Worm (Caenorhabditis elegans) whole organism, L4 larva: ENCODE measurements around the gene F52C6.2.

ENCODE experiments used
- F49E8.2 ChIP-seq: sonication (generic microtip); optimal IDR thresholded peaks from 2 replicates; lab custom pipeline; 2016; ENCODE audit warnings: missing compliant biosample characterization, mild to moderate bottlenecking, missing genetic modification characterization, borderline replicate concordance
- Y5F2A.4 ChIP-seq: fragments of 200-800 bp; sonication (Bioruptor generic); optimal IDR thresholded peaks from 2 replicates; lab custom pipeline; 2018; ENCODE audit warnings: mild to moderate bottlenecking, missing genetic modification characterization, missing compliant biosample characterization
- ceh-20 ChIP-seq: fragments of 200-800 bp; sonication (Bioruptor generic); IDR thresholded peaks from 2 replicates; pipeline ENCODE4 v1.3.6; 2022; ENCODE audit warnings: missing genetic modification reagents, missing genetic modification characterization, missing compliant biosample characterization
- ceh-44 ChIP-seq: fragments of 200-800 bp; sonication (Bioruptor generic); IDR thresholded peaks from 2 replicates; pipeline ENCODE4 v1.3.6; 2022; ENCODE audit warnings: missing genetic modification reagents, missing genetic modification characterization, missing compliant biosample characterization
- ceh-62 ChIP-seq: sonication (generic microtip); optimal IDR thresholded peaks from 2 replicates; lab custom pipeline; 2017; ENCODE audit warnings: missing biosample characterization, missing genetic modification characterization
- ces-1 ChIP-seq: fragments of 150-350 bp; sonication (generic microtip); optimal IDR thresholded peaks from 4 replicates; lab custom pipeline; 2014; ENCODE audit warnings: missing biosample characterization, missing genetic modification reagents, missing genetic modification characterization
- daf-12 ChIP-seq: fragments of 150-350 bp; optimal IDR thresholded peaks from 2 replicates; lab custom pipeline; 2014; ENCODE audit warnings: missing biosample characterization, missing genetic modification reagents, missing genetic modification characterization
- daf-16 ChIP-seq, 3 experiments: sonication (generic microtip); optimal IDR thresholded peaks; 2 replicates each; lab custom pipeline; 2016 to 2017; ENCODE audit warnings: missing genetic modification characterization in 3 of 3, missing genetic modification reagents in 3 of 3, mild to moderate bottlenecking in 2 of 3, missing compliant biosample characterization in 2 of 3, missing biosample characterization in 1 of 3, moderate library complexity in 1 of 3
- daf-19 ChIP-seq: fragments of 200-800 bp; sonication (Bioruptor generic); conservative IDR thresholded peaks from 2 replicates; pipeline ENCODE4 v1.3.6; 2022; ENCODE audit warnings: missing genetic modification characterization, missing compliant biosample characterization
- dmd-8 ChIP-seq: fragments of 200-800 bp; sonication (Bioruptor generic); IDR thresholded peaks from 2 replicates; pipeline ENCODE4 v1.3.6; 2022; ENCODE audit warnings: missing genetic modification characterization, missing compliant biosample characterization
- duxl-1 ChIP-seq: sonication (generic microtip); optimal IDR thresholded peaks from 2 replicates; lab custom pipeline; 2016; ENCODE audit warnings: mild to moderate bottlenecking, missing genetic modification characterization, moderate library complexity, missing compliant biosample characterization; ENCODE audit not compliant: poor library complexity
- egl-27 ChIP-seq: sonication (generic microtip); optimal IDR thresholded peaks from 3 replicates; lab custom pipeline; 2017; ENCODE audit warnings: missing biosample characterization, missing genetic modification reagents, missing genetic modification characterization
- egl-43 ChIP-seq: fragments of 200-800 bp; sonication (Bioruptor generic); IDR thresholded peaks from 2 replicates; pipeline ENCODE4 v1.3.6; 2022; ENCODE audit warnings: missing genetic modification reagents, missing genetic modification characterization, missing compliant biosample characterization
- fos-1 ChIP-seq: fragments of 150-350 bp; optimal IDR thresholded peaks from 2 replicates; lab custom pipeline; 2014; ENCODE audit warnings: missing biosample characterization, missing genetic modification characterization
- gei-8 ChIP-seq: fragments of 200-800 bp; sonication (Bioruptor generic); optimal IDR thresholded peaks from 2 replicates; lab custom pipeline; 2018; ENCODE audit warnings: mild to moderate bottlenecking, missing genetic modification characterization, missing compliant biosample characterization
- lin-1 ChIP-seq: fragments of 200-800 bp; sonication (Bioruptor generic); IDR thresholded peaks from 2 replicates; pipeline ENCODE4 v1.3.6; 2022; ENCODE audit warnings: missing genetic modification reagents, missing genetic modification characterization, missing compliant biosample characterization
- lin-13 ChIP-seq: fragments of 150-350 bp; optimal IDR thresholded peaks from 2 replicates; lab custom pipeline; 2014; ENCODE audit warnings: missing biosample characterization, missing genetic modification reagents, missing genetic modification characterization
- lin-15B ChIP-seq: fragments of 150-350 bp; sonication (generic microtip); optimal IDR thresholded peaks from 3 replicates; lab custom pipeline; 2014; ENCODE audit warnings: missing biosample characterization, missing genetic modification characterization
- lin-29 ChIP-seq: fragments of 200-800 bp; sonication (Bioruptor generic); IDR thresholded peaks from 2 replicates; pipeline ENCODE4 v1.3.6; 2022; ENCODE audit warnings: missing genetic modification reagents, missing genetic modification characterization, missing compliant biosample characterization
- lin-38 ChIP-seq: fragments of 200-800 bp; sonication (Bioruptor generic); IDR thresholded peaks from 2 replicates; pipeline ENCODE4 v1.3.6; 2022; ENCODE audit warnings: missing genetic modification reagents, missing genetic modification characterization, missing compliant biosample characterization
- lir-3 ChIP-seq: sonication (generic microtip); optimal IDR thresholded peaks from 2 replicates; lab custom pipeline; 2016; ENCODE audit warnings: mild to moderate bottlenecking, missing genetic modification characterization, missing compliant biosample characterization
- madf-9 ChIP-seq: fragments of 200-800 bp; sonication (Bioruptor generic); conservative IDR thresholded peaks from 2 replicates; pipeline ENCODE4 v1.3.6; 2022; ENCODE audit warnings: missing genetic modification reagents, missing genetic modification characterization, missing compliant biosample characterization
- mdl-1 ChIP-seq, 2 experiments: fragments of 150-350 bp in 1 of 2; sonication (generic microtip) in 1 of 2; optimal IDR thresholded peaks; 2 replicates each; lab custom pipeline; 2014 to 2017; ENCODE audit warnings: missing biosample characterization in 2 of 2, missing genetic modification characterization in 2 of 2
- mep-1 ChIP-seq: fragments of 150-350 bp; sonication (generic microtip); optimal IDR thresholded peaks from 3 replicates; lab custom pipeline; 2014; ENCODE audit warnings: missing biosample characterization, missing genetic modification characterization
- mxl-2 ChIP-seq: fragments of 200-800 bp; sonication (Bioruptor generic); conservative IDR thresholded peaks from 2 replicates; pipeline ENCODE4 v1.3.6; 2022; ENCODE audit warnings: missing genetic modification reagents, missing genetic modification characterization, missing compliant biosample characterization
- nhr-102 ChIP-seq: sonication (generic microtip); optimal IDR thresholded peaks from 2 replicates; lab custom pipeline; 2016; ENCODE audit warnings: mild to moderate bottlenecking, missing genetic modification characterization, moderate library complexity, missing compliant biosample characterization
- nhr-11 ChIP-seq: fragments of 150-350 bp; optimal IDR thresholded peaks from 2 replicates; lab custom pipeline; 2014; ENCODE audit warnings: missing biosample characterization, missing genetic modification characterization
- nhr-28 ChIP-seq: fragments of 150-350 bp; optimal IDR thresholded peaks from 2 replicates; lab custom pipeline; 2014; ENCODE audit warnings: missing biosample characterization, missing genetic modification characterization
- nhr-41 ChIP-seq: fragments of 200-800 bp; sonication (Bioruptor generic); IDR thresholded peaks from 2 replicates; pipeline ENCODE4 v1.3.6; 2022; ENCODE audit warnings: missing genetic modification reagents, missing genetic modification characterization, missing compliant biosample characterization
- nhr-42 ChIP-seq: fragments of 200-800 bp; sonication (Bioruptor generic); IDR thresholded peaks from 2 replicates; pipeline ENCODE4 v1.3.6; 2022; ENCODE audit warnings: missing genetic modification characterization, missing compliant biosample characterization
- nhr-76 ChIP-seq: fragments of 150-350 bp; optimal IDR thresholded peaks from 2 replicates; lab custom pipeline; 2014; ENCODE audit warnings: missing biosample characterization, missing genetic modification characterization
- pqm-1 ChIP-seq: sonication (generic microtip); optimal IDR thresholded peaks from 2 replicates; lab custom pipeline; 2017; ENCODE audit warnings: missing biosample characterization, missing genetic modification characterization
- saeg-2 ChIP-seq: fragments of 200-800 bp; sonication (Bioruptor generic); IDR thresholded peaks from 2 replicates; pipeline ENCODE4 v1.3.6; 2022; ENCODE audit warnings: missing genetic modification reagents, missing genetic modification characterization, missing compliant biosample characterization
- set-16 ChIP-seq: fragments of 200-800 bp; sonication (Bioruptor generic); IDR thresholded peaks from 2 replicates; pipeline ENCODE4 v1.3.6; 2022; ENCODE audit warnings: missing genetic modification reagents, missing genetic modification characterization, missing compliant biosample characterization
- skn-1 ChIP-seq: fragments of 150-350 bp; optimal IDR thresholded peaks from 2 replicates; lab custom pipeline; 2014; ENCODE audit warnings: missing biosample characterization, missing genetic modification characterization
- snpc-4 ChIP-seq: fragments of 150-350 bp; optimal IDR thresholded peaks from 2 replicates; lab custom pipeline; 2014; ENCODE audit warnings: missing biosample characterization, missing genetic modification characterization
- tag-97 ChIP-seq: fragments of 200-800 bp; sonication (Bioruptor generic); IDR thresholded peaks from 2 replicates; pipeline ENCODE4 v1.3.6; 2022; ENCODE audit warnings: missing genetic modification characterization, missing compliant biosample characterization
- unc-39 ChIP-seq: sonication (generic microtip); optimal IDR thresholded peaks from 2 replicates; lab custom pipeline; 2017; ENCODE audit warnings: missing biosample characterization, missing genetic modification characterization
- unc-62 ChIP-seq, 3 experiments: fragments of 150-350 bp in 1 of 3; sonication (generic microtip); optimal IDR thresholded peaks in 2 of 3; peaks in 1 of 3; 1 replicate in 1 of 3; 2 replicates in 2 of 3; lab custom pipeline; 2014 to 2017; ENCODE audit warnings: missing biosample characterization in 3 of 3, missing genetic modification characterization in 3 of 3, missing genetic modification reagents in 3 of 3, missing genotype in 1 of 3
- zag-1 ChIP-seq: fragments of 150-350 bp; optimal IDR thresholded peaks from 2 replicates; lab custom pipeline; 2014; ENCODE audit warnings: missing biosample characterization, missing genetic modification characterization
- zfp-2 ChIP-seq: sonication (generic microtip); optimal IDR thresholded peaks from 2 replicates; lab custom pipeline; 2016; ENCODE audit warnings: mild to moderate bottlenecking, missing genetic modification characterization, missing compliant biosample characterization
- zip-11 ChIP-seq: fragments of 200-800 bp; sonication (Bioruptor generic); IDR thresholded peaks from 2 replicates; pipeline ENCODE4 v1.3.6; 2022; ENCODE audit warnings: missing genetic modification characterization, missing compliant biosample characterization

The F52C6.2 gene

DNA sequence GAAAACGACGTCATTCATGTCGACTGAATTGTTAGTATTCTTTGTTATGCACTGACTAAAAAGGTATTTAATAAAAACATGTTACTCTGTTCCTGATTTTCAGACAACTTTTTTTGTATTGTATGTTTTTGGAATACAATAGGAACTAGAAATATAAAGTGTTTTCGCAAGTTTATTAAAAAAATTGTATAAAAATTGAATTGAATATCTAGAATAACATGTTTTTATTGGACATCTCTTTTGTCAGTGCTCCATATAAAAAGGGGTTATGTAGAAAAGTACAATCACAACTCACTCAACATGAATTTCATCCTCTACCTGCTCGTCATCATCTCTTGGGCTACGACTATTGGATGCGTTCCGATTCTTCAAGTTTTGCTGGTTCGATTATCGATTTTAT lies 31.0 kb upstream of the F52C6.2 start, which contains the start of gene C46F9.5:
TSS of gene C46F9.5 (plus strand) at position 301 of the 400 bp plus-strand sequence.
- no peak for TF ChIP-seq lin-38
- TF ChIP-seq saeg-2 = no peak
- no peak for TF ChIP-seq daf-12 (tag; lab: Kevin White, UChicago)
- TF ChIP-seq mxl-2 (GFP tag; lab: Robert Waterston, UW) = no peak
- TF ChIP-seq zip-11 (GFP tag; lab: Robert Waterston, UW) = no peak
- TF ChIP-seq nhr-102 (tag; lab: Kevin White, UChicago) = no peak
- no peak for TF ChIP-seq zfp-2
- TF ChIP-seq duxl-1 (tag; lab: Kevin White, UChicago) = no peak

DNA sequence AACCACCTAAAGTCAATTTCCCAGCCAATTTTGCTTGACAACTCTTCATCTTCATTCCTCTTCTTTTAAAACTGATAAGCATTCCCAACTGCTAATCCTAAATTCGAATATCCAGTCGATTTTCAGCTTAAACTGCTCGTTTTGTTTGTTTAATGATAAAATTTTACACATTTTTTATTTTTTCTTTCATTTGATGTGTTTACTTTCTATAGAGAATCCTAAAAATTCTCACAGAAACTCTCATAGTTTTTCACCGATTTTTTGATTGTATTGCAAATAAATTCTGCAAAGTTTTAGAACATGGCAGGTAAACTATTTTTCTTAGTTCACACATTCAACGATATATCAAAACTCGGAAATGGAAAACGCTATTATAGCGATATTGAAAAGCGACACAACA lies 30.5 kb upstream of the F52C6.2 start, which contains the start of gene math-25:
TSS of gene math-25 (plus strand) at position 301 of the 400 bp plus-strand sequence.
- TF ChIP-seq lin-13 (GFP tag; lab: Kevin White, UChicago) = no peak
- no peak for TF ChIP-seq ceh-20 (GFP tag; lab: Robert Waterston, UW)
- TF ChIP-seq F49E8.2 (tag; lab: Kevin White, UChicago) = no peak
- no peak for TF ChIP-seq Y5F2A.4 (GFP tag; lab: Kevin White, UChicago)
- TF ChIP-seq ceh-44 (GFP tag; lab: Robert Waterston, UW) = no peak
- TF ChIP-seq zag-1 (tag; lab: Kevin White, UChicago) = no peak
- TF ChIP-seq nhr-76 (tag; lab: Kevin White, UChicago) = no peak
- no peak for TF ChIP-seq nhr-102 (tag; lab: Kevin White, UChicago)
- no peak for TF ChIP-seq egl-43
- TF ChIP-seq nhr-42 (GFP tag; lab: Robert Waterston, UW) = no peak

DNA sequence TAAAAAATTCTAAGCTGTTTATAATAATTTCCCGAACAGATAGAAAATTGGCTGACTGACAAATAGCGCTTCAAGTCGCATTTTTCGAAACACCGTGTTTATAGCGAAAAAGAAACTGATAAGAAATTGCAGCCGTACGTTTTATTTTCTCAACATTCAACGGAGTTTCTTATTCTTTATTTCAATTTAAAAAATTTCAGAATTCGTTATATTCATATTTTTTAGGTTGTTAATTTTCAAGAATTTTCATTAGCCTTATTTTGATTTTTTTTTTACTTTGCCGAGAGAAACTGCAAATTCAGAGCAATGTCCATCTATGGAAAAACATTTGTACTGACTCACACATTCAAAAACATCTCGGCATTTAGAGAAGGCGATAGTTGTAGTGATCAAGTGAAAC lies 28.3 kb upstream of the F52C6.2 start, which contains the start of gene C46F9.6:
TSS of gene C46F9.6 (plus strand) at position 301 of the 400 bp plus-strand sequence.
- TF ChIP-seq unc-62 (GFP tag; optimal IDR thresholded peaks at IDR 0.05 in 1 of 2; lab: Kevin White, UChicago) (peak in 1 of 2 experiments; percentile 30), unc-62 (tag; optimal IDR thresholded peaks at IDR 0.05; lab: Kevin White, UChicago) (no peak), lir-3 (tag; lab: Kevin White, UChicago) (no peak), egl-27 (tag; lab: Kevin White, UChicago) (no peak), dmd-8 (no peak), lin-29 (GFP tag; lab: Robert Waterston, UW) (no peak), zfp-2 (no peak), nhr-41 (GFP tag; lab: Robert Waterston, UW) (no peak), ces-1 (GFP tag; lab: Kevin White, UChicago) (no peak), daf-16 (GFP tag; optimal IDR thresholded peaks at IDR 0.05; lab: Kevin White, UChicago) (no peak), daf-16 (tag; optimal IDR thresholded peaks at IDR 0.05; lab: Kevin White, UChicago) (peak; percentile 60), gei-8 (no peak), madf-9 (GFP tag; lab: Robert Waterston, UW) (no peak), daf-19 (no peak), snpc-4 (tag; lab: Kevin White, UChicago) (no peak), lin-15B (no peak), pqm-1 (tag; lab: Kevin White, UChicago) (peak; percentile 8), fos-1 (tag; lab: Kevin White, UChicago) (no peak)

ce11 chrII:1899934-1900333 lies 26.3 kb upstream of the F52C6.2 start, which contains the start of gene math-24:
TSS of gene math-24 (plus strand) at chrII:1900234.
- no peak for TF ChIP-seq nhr-28 (tag; lab: Kevin White, UChicago)
- no peak for TF ChIP-seq set-16 (GFP tag; lab: Robert Waterston, UW)
- TF ChIP-seq mxl-2 (GFP tag; lab: Robert Waterston, UW) = no peak
- TF ChIP-seq nhr-11 = no peak
- TF ChIP-seq ceh-62 (tag; lab: Kevin White, UChicago) = no peak
- no peak for TF ChIP-seq skn-1
- TF ChIP-seq mdl-1 (tag; optimal IDR thresholded peaks at IDR 0.05; lab: Kevin White, UChicago) = no peak
- TF ChIP-seq F49E8.2 (tag; lab: Kevin White, UChicago) = no peak
- TF ChIP-seq lin-1 (GFP tag; lab: Robert Waterston, UW) = no peak
- TF ChIP-seq duxl-1 (tag; lab: Kevin White, UChicago) = no peak
- no peak for TF ChIP-seq mep-1 (tag; lab: Kevin White, UChicago)
- TF ChIP-seq tag-97 (GFP tag; lab: Robert Waterston, UW) = no peak
- TF ChIP-seq unc-39 (tag; lab: Kevin White, UChicago) = no peak
- no peak for TF ChIP-seq pqm-1 (tag; lab: Kevin White, UChicago)
